Fruit fly (Drosophila melanogaster) ovary, adult (tissue): ENCODE data around the gene CG3014.

Source experiments
- CG17801 ChIP-seq: fragments of 200-800 bp; optimal IDR thresholded peaks from 2 replicates; lab custom pipeline; 2019; ENCODE audit warnings: missing biosample characterization, mild to moderate bottlenecking, missing genetic modification characterization, moderate library complexity; ENCODE audit not compliant: partially characterized antibody

CG3014 gene

dm6 chr3R:7779620-7780019 lies 23.0 kb downstream of the CG3014 start:
- no peak for TF ChIP-seq CG17801 (GFP tag; lab: Kevin White, UChicago)

- TF ChIP-seq CG17801 (GFP tag; lab: Kevin White, UChicago): no peak
Observed at dm6 chr3R:7771656-7772055, 30.9 kb downstream of the CG3014 start, which contains the start of gene CG11286. TSS of gene CG11286 (minus strand) at chr3R:7771756.

- TF ChIP-seq CG17801 (GFP tag; lab: Kevin White, UChicago): no peak
Observed at dm6 chr3R:7760970-7761558, 41.5 kb downstream of the CG3014 start.

- TF ChIP-seq CG17801 (GFP tag; lab: Kevin White, UChicago): no peak
Observed at dm6 chr3R:7759486-7759885, 43.1 kb downstream of the CG3014 start, which contains the start of gene Sp7. TSS of gene Sp7 (plus strand) at chr3R:7759786.

- TF ChIP-seq CG17801 (GFP tag; lab: Kevin White, UChicago): no peak
Observed at dm6 chr3R:7757822-7758221, 44.8 kb downstream of the CG3014 start, which contains the start of gene CG10919. TSS of gene CG10919 (plus strand) at chr3R:7758122.

dm6 chr3R:7753518-7753917 lies 49.1 kb downstream of the CG3014 start:
- no peak for TF ChIP-seq CG17801 (GFP tag; lab: Kevin White, UChicago)

- TF ChIP-seq CG17801 (GFP tag; lab: Kevin White, UChicago): no peak
Observed at dm6 chr3R:7749993-7750392, 52.6 kb downstream of the CG3014 start, which contains the start of gene pyd3. TSS of gene pyd3 (minus strand) at chr3R:7750079.
